Worm (Caenorhabditis elegans) whole organism, early embryonic: ENCODE data around the gene sart-3.

Experiments used
- B0310.2 ChIP-seq: sonication (generic microtip); optimal IDR thresholded peaks from 2 replicates; lab custom pipeline; 2016; ENCODE audit warnings: mild to moderate bottlenecking, missing genetic modification characterization, missing compliant biosample characterization
- aly-1 ChIP-seq: sonication (generic microtip); optimal IDR thresholded peaks from 2 replicates; lab custom pipeline; 2016; ENCODE audit warnings: missing genetic modification characterization, missing compliant biosample characterization
- ama-1 ChIP-seq: fragments of 150-350 bp; optimal IDR thresholded peaks from 2 replicates; lab custom pipeline; 2014
- ceh-13 ChIP-seq: fragments of 200-800 bp; sonication (Bioruptor generic); optimal IDR thresholded peaks from 2 replicates; lab custom pipeline; 2018; ENCODE audit warnings: mild to moderate bottlenecking, missing genetic modification characterization, missing compliant biosample characterization
- ceh-36 ChIP-seq: sonication (generic microtip); optimal IDR thresholded peaks from 2 replicates; lab custom pipeline; 2016; ENCODE audit warnings: missing genetic modification characterization, inconsistent platforms, missing compliant biosample characterization
- flt-1 ChIP-seq: fragments of 200-800 bp; sonication (Bioruptor generic); IDR thresholded peaks from 2 replicates; pipeline ENCODE4 v1.3.6; 2022; ENCODE audit warnings: missing genetic modification characterization, missing compliant biosample characterization
- hmbx-1 ChIP-seq: sonication (generic microtip); optimal IDR thresholded peaks from 2 replicates; lab custom pipeline; 2016; ENCODE audit warnings: mild to moderate bottlenecking, missing genetic modification characterization, missing compliant biosample characterization
- hmg-4 ChIP-seq: fragments of 200-800 bp; sonication (Bioruptor generic); optimal IDR thresholded peaks from 2 replicates; lab custom pipeline; 2018; ENCODE audit warnings: mild to moderate bottlenecking, missing genetic modification characterization, missing compliant biosample characterization
- hnd-1 ChIP-seq: sonication (generic microtip); optimal IDR thresholded peaks from 2 replicates; lab custom pipeline; 2016; ENCODE audit warnings: missing genetic modification characterization, missing compliant biosample characterization
- pes-1 ChIP-seq: fragments of 200-800 bp; sonication (Bioruptor generic); IDR thresholded peaks from 2 replicates; pipeline ENCODE4 v1.3.6; 2022; ENCODE audit warnings: missing genetic modification reagents, missing genetic modification characterization, missing compliant biosample characterization
- scrt-1 ChIP-seq: fragments of 200-800 bp; sonication (Bioruptor generic); IDR thresholded peaks from 2 replicates; pipeline ENCODE4 v1.3.6; 2022; ENCODE audit warnings: missing genetic modification characterization, missing compliant biosample characterization
- tbx-37 ChIP-seq: fragments of 200-800 bp; sonication (Bioruptor generic); conservative IDR thresholded peaks from 2 replicates; pipeline ENCODE4 v1.3.6; 2022; ENCODE audit warnings: missing genetic modification reagents, missing genetic modification characterization, missing compliant biosample characterization
- tra-4 ChIP-seq: sonication (generic microtip); optimal IDR thresholded peaks from 2 replicates; lab custom pipeline; 2017; ENCODE audit warnings: missing genetic modification characterization, missing compliant biosample characterization

ce11 chrIV:11285239-11285638 is 47.5 kb downstream of the sart-3 start:
- TF ChIP-seq ama-1 (lab: Kevin White, UChicago) (no peak), ceh-36 (tag; lab: Kevin White, UChicago) (no peak), ceh-13 (GFP tag; lab: Kevin White, UChicago) (no peak), B0310.2 (tag; lab: Kevin White, UChicago) (no peak), flt-1 (GFP tag; lab: Robert Waterston, UW) (no peak), pes-1 (GFP tag; lab: Robert Waterston, UW) (no peak), tra-4 (no peak), hmg-4 (GFP tag; lab: Kevin White, UChicago) (no peak), tbx-37 (GFP tag; lab: Robert Waterston, UW) (no peak), hmbx-1 (no peak), aly-1 (tag; lab: Kevin White, UChicago) (no peak), scrt-1 (GFP tag; lab: Robert Waterston, UW) (no peak), hnd-1 (no peak)
